Worm (Caenorhabditis elegans) whole organism, L4/young adult: ENCODE results near the gene C17B7.8.

Source experiments
- W03F9.2 ChIP-seq: fragments of 150-350 bp; optimal IDR thresholded peaks from 2 replicates; lab custom pipeline; 2014; ENCODE audit warnings: missing biosample characterization, missing genetic modification characterization
- dao-5 ChIP-seq: sonication (generic microtip); optimal IDR thresholded peaks from 2 replicates; lab custom pipeline; 2016; ENCODE audit warnings: missing genotype, missing genetic modification characterization, moderate library complexity, missing compliant biosample characterization

ce11 chrV:3357106-3357505, 33.0 kb upstream of the C17B7.8 start, which contains the start of gene scrm-3:
- TF ChIP-seq W03F9.2 (tag; lab: Kevin White, UChicago): no peak
- no peak for TF ChIP-seq dao-5
